Fruit fly (Drosophila melanogaster): Measurements from ENCODE around the gene abs.

- TF ChIP-seq CTCF (optimal IDR thresholded peaks at IDR 0.05) (no peak), CG8478 (optimal IDR thresholded peaks at IDR 0.05) (no peak)
Observed at dm6 chr3R:4242209-4242887, 9.5 kb downstream of the abs start, which contains the start of gene CG14642.

Data from S2 (cell line).